Fruit fly (Drosophila melanogaster) whole organism, adult: ENCODE results near the gene ppk16.

ENCODE experiments used
- CG11617 ChIP-seq: fragments of 200-800 bp; sonication (Bioruptor generic); optimal IDR thresholded peaks from 2 replicates; lab custom pipeline; 2017; ENCODE audit warnings: mild to moderate bottlenecking, missing biosample characterization, missing genetic modification reagents, missing genetic modification characterization
- CG12768 ChIP-seq: fragments of 200-800 bp; sonication (Bioruptor generic); optimal IDR thresholded peaks from 2 replicates; lab custom pipeline; 2017; ENCODE audit warnings: missing biosample characterization, missing genetic modification characterization, mild to moderate bottlenecking, moderate library complexity, missing genetic modification reagents
- CG14711 ChIP-seq: fragments of 200-800 bp; sonication (Bioruptor generic); optimal IDR thresholded peaks from 2 replicates; lab custom pipeline; 2018; ENCODE audit warnings: missing biosample characterization, mild to moderate bottlenecking, missing genetic modification characterization, moderate library complexity
- CG1620 ChIP-seq: fragments of 200-800 bp; sonication (Bioruptor generic); optimal IDR thresholded peaks from 2 replicates; lab custom pipeline; 2016; ENCODE audit warnings: missing biosample characterization, missing genetic modification characterization
- CG33017 ChIP-seq: fragments of 200-800 bp; sonication (Bioruptor generic); optimal IDR thresholded peaks from 2 replicates; lab custom pipeline; 2018; ENCODE audit warnings: missing biosample characterization, mild to moderate bottlenecking, missing genetic modification characterization, moderate library complexity
- CG5204 ChIP-seq: fragments of 200-800 bp; sonication (Bioruptor generic); optimal IDR thresholded peaks from 2 replicates; lab custom pipeline; 2016; ENCODE audit warnings: missing biosample characterization, missing genetic modification characterization
- CG7045 ChIP-seq: fragments of 200-800 bp; sonication (Bioruptor generic); optimal IDR thresholded peaks from 2 replicates; lab custom pipeline; 2017; ENCODE audit warnings: missing biosample characterization, mild to moderate bottlenecking, missing genetic modification characterization
- CG7101 ChIP-seq: fragments of 200-800 bp; sonication (Bioruptor generic); optimal IDR thresholded peaks from 2 replicates; lab custom pipeline; 2018; ENCODE audit warnings: missing biosample characterization, mild to moderate bottlenecking, missing genetic modification characterization, moderate library complexity
- Clk ChIP-seq: fragments of 200-800 bp; sonication (Bioruptor generic); optimal IDR thresholded peaks from 2 replicates; lab custom pipeline; 2017; ENCODE audit warnings: missing biosample characterization, missing genetic modification characterization
- Crg-1 ChIP-seq: fragments of 200-800 bp; sonication (Bioruptor generic); optimal IDR thresholded peaks from 2 replicates; lab custom pipeline; 2016; ENCODE audit warnings: missing biosample characterization, missing genetic modification characterization
- Hr96 ChIP-seq: fragments of 200-800 bp; sonication (Bioruptor generic); optimal IDR thresholded peaks from 2 replicates; lab custom pipeline; 2016; ENCODE audit warnings: missing biosample characterization, missing genetic modification characterization
- Mnt ChIP-seq: fragments of 200-800 bp; sonication (Bioruptor generic); optimal IDR thresholded peaks from 2 replicates; lab custom pipeline; 2016; ENCODE audit warnings: missing biosample characterization, mild to moderate bottlenecking, missing genetic modification characterization
- bab1 ChIP-seq: fragments of 200-800 bp; sonication (Bioruptor generic); optimal IDR thresholded peaks from 3 replicates; lab custom pipeline; 2019; ENCODE audit warnings: missing biosample characterization, mild to moderate bottlenecking, missing genetic modification characterization, moderate library complexity
- cic ChIP-seq: fragments of 200-800 bp; sonication (Bioruptor generic); optimal IDR thresholded peaks from 2 replicates; lab custom pipeline; 2017; ENCODE audit warnings: missing biosample characterization, mild to moderate bottlenecking, missing genetic modification characterization, moderate library complexity
- cnc ChIP-seq, 2 experiments: fragments of >200 bp; optimal IDR thresholded peaks; 2 replicates each; lab custom pipeline; 2017
- kay ChIP-seq: fragments of 200-800 bp; sonication (Bioruptor generic); peaks from one replicate; lab custom pipeline; 2016; ENCODE audit warnings: missing biosample characterization, missing genetic modification characterization, borderline replicate concordance
- ovo ChIP-seq: fragments of 200-800 bp; sonication (Bioruptor generic); optimal IDR thresholded peaks from 2 replicates; lab custom pipeline; 2016; ENCODE audit warnings: missing biosample characterization, missing genetic modification characterization
- pad ChIP-seq: fragments of 200-800 bp; sonication (Bioruptor generic); optimal IDR thresholded peaks from 3 replicates; lab custom pipeline; 2017; ENCODE audit warnings: missing biosample characterization, missing genetic modification characterization, mild to moderate bottlenecking, moderate library complexity, missing genetic modification reagents
- tj ChIP-seq: fragments of 200-800 bp; sonication (Bioruptor generic); optimal IDR thresholded peaks from 3 replicates; lab custom pipeline; 2017; ENCODE audit warnings: missing biosample characterization, mild to moderate bottlenecking, missing genetic modification characterization, moderate library complexity
- toe ChIP-seq: fragments of 200-800 bp; sonication (Bioruptor generic); optimal IDR thresholded peaks from 2 replicates; lab custom pipeline; 2016; ENCODE audit warnings: missing biosample characterization, missing genetic modification characterization

Gene ppk16

DNA sequence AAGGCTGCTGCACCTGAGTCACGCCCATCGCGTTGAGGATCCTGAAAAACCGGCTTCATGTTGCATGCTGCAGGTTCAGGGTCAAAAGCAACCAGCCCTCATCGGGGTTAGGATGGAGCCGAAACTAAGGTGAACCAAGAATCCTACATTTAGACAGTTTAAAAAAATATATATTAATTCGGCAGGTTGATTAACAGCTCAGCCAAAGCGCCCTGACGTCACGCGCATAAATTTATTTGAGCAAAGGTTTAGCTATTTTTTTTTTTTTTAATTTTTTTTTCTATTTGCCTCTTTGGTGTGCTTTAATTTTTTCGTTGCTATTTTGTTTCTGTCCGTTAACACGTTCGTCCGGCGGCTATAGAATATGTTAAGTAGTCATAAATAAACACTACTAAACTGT, 9.6 kb upstream of the ppk16 start:
- TF ChIP-seq CG1620 (GFP tag; lab: Kevin White, UChicago) (no peak), cnc (optimal IDR thresholded peaks at IDR 0.05; lab: Kevin White, UChicago) (no peak), ovo (no peak), pad (no peak), bab1 (GFP tag; lab: Kevin White, UChicago) (no peak), toe (GFP tag; lab: Kevin White, UChicago) (no peak), Clk (GFP tag; lab: Kevin White, UChicago) (no peak), CG14711 (tag; lab: Kevin White, UChicago) (no peak), Mnt (GFP tag; lab: Kevin White, UChicago) (no peak)

DNA sequence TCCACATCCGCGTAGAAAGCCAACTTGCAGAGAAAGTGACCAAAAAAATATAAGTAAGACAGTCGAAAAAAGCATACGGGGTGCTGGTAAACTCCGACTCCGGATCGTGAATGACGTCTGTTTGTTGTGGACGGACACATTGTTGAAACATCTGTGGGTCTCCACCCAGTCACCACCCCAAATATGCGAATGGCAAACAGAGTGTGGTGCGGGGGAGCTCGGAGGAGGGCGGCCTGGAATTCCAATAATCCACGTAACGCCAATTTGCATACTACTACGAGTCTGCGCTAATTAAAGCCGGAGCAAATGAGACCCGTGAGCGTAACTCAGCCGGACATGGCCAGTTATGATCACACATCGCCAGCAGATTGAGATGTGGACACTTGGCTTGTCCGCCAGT, 8.3 kb upstream of the ppk16 start:
- no peak for TF ChIP-seq toe (GFP tag; lab: Kevin White, UChicago)
- no peak for TF ChIP-seq CG7101
- TF ChIP-seq Hr96 (GFP tag; lab: Kevin White, UChicago): no peak
- no peak for TF ChIP-seq CG11617
- TF ChIP-seq CG33017 (tag; lab: Kevin White, UChicago): no peak
- TF ChIP-seq CG5204 (GFP tag; lab: Kevin White, UChicago): no peak
- TF ChIP-seq CG12768 (GFP tag; lab: Kevin White, UChicago): no peak
- no peak for TF ChIP-seq Mnt (GFP tag; lab: Kevin White, UChicago)
- no peak for TF ChIP-seq CG1620 (GFP tag; lab: Kevin White, UChicago)
- TF ChIP-seq Crg-1: no peak

DNA sequence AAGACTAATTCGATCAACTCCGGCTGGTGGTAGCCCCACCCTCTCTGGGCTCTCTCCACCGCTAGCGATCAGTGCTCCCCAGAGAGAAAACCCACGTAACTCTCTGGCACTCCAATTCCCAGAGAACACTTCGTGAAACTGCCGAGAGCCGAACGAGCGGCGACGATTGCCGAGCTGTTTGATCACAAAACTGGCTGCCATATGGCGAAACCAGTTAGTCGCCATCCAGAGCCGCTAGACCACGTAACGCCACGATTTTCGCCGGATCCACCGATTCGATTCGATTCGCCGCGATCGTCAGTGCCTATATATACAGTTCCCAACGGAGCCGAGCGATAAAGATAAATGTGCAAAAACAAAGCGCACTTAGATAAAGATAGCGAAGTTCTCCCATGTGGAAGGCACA, 7.3 kb upstream of the ppk16 start, which contains the start of gene IP3K1:
Gene IP3K1 (plus strand): TSS at position 209 of the 406 bp plus-strand sequence.
- TF ChIP-seq CG7045 (GFP tag; lab: Kevin White, UChicago) (no peak), kay (no peak), Mnt (GFP tag; lab: Kevin White, UChicago) (peak; percentile 90), CG5204 (GFP tag; lab: Kevin White, UChicago) (no peak), tj (GFP tag; lab: Kevin White, UChicago) (peak; percentile 75), toe (GFP tag; lab: Kevin White, UChicago) (peak; percentile 38), Clk (GFP tag; lab: Kevin White, UChicago) (peak; percentile 8), Crg-1 (peak; percentile 4), cnc (optimal IDR thresholded peaks at IDR 0.05; lab: Kevin White, UChicago) (no peak), bab1 (GFP tag; lab: Kevin White, UChicago) (peak; percentile 83), CG11617 (peak; percentile 51), CG1620 (GFP tag; lab: Kevin White, UChicago) (peak; percentile 41), pad (peak; percentile 80), ovo (peak; percentile 79), CG33017 (tag; lab: Kevin White, UChicago) (peak; percentile 43), CG14711 (tag; lab: Kevin White, UChicago) (no peak), cic (GFP tag; lab: Kevin White, UChicago) (peak; percentile 95), CG7101 (peak; percentile 57), CG12768 (GFP tag; lab: Kevin White, UChicago) (peak; percentile 84), Hr96 (GFP tag; lab: Kevin White, UChicago) (peak; percentile 70)

DNA sequence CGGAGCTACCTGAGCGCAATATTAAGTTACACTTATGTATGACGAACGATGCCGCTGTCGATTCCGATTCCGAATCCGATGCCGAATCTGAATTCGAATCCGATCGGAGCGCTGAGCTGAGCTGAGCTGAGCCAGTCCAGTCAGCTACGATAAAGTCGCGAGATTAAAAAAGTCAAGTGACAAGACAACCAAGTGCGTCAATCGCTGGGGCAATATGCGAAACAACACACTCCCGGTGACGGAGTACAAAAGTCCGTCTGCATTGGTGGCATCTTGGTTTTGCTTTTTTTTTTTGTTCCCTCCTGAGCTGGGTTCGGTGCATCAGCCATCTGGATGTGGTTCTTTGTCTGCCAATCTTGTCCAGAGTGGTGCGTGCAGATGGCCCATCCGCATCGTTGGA, 4.9 kb upstream of the ppk16 start:
- no peak for TF ChIP-seq cic (GFP tag; lab: Kevin White, UChicago)
- TF ChIP-seq tj (GFP tag; lab: Kevin White, UChicago): peak; percentile 3

DNA sequence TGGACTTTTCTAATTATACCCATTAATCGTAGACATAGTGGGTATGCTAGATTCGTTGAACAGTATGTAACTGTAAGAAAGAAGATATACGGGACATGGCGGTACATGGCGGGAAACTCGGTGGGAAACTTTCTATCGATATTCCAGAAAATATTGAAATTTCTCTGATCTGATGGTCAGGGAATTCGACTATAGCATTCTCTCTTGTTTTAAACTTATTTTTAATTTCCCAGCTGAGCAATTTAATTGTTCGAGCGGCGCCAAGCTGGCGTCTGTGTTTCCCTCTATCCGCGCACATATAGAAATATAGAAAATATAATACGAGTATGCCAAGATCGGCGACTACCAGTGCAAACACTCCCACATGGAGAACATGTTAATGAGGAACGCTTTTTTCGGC, 4.3 kb upstream of the ppk16 start:
- TF ChIP-seq CG12768 (GFP tag; lab: Kevin White, UChicago): peak; percentile 17
- no peak for TF ChIP-seq ovo
- no peak for TF ChIP-seq cnc (optimal IDR thresholded peaks at IDR 0.05; lab: Kevin White, UChicago)
- no peak for TF ChIP-seq Mnt (GFP tag; lab: Kevin White, UChicago)
- no peak for TF ChIP-seq bab1 (GFP tag; lab: Kevin White, UChicago)
- TF ChIP-seq Clk (GFP tag; lab: Kevin White, UChicago): no peak
- TF ChIP-seq toe (GFP tag; lab: Kevin White, UChicago): no peak
- TF ChIP-seq kay: peak; percentile 63
- peak; percentile 69 for TF ChIP-seq CG33017 (tag; lab: Kevin White, UChicago)
- no peak for TF ChIP-seq Hr96 (GFP tag; lab: Kevin White, UChicago)
- peak; percentile 29 for TF ChIP-seq CG11617
- TF ChIP-seq CG14711 (tag; lab: Kevin White, UChicago): no peak
- TF ChIP-seq Crg-1: no peak
- no peak for TF ChIP-seq tj (GFP tag; lab: Kevin White, UChicago)
- peak; percentile 51 for TF ChIP-seq CG7045 (GFP tag; lab: Kevin White, UChicago)
- no peak for TF ChIP-seq pad
- TF ChIP-seq CG7101: peak; percentile 59
- TF ChIP-seq CG5204 (GFP tag; lab: Kevin White, UChicago): peak; percentile 42
- peak; percentile 41 for TF ChIP-seq cic (GFP tag; lab: Kevin White, UChicago)
- TF ChIP-seq CG1620 (GFP tag; lab: Kevin White, UChicago): no peak

DNA sequence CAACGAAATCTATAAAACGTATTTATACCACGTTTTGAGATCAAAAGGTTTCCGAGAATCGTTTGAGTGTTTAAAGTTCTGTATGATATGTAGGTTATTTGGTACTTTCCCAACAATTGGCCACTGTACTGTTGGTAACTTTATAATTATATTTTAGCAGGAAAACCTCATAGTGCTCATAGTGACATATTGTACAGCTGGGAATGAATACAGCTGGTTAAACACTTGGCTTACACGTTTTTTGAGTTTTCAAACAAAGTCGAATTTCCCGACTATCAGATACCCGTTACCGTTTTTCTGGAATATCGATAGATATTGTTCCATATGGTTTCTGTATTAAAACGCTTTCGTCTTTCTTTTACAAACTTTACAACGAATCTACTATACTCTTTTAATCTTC, 3.6 kb upstream of the ppk16 start:
- no peak for TF ChIP-seq cic (GFP tag; lab: Kevin White, UChicago)
- no peak for TF ChIP-seq Hr96 (GFP tag; lab: Kevin White, UChicago)
- no peak for TF ChIP-seq kay
- no peak for TF ChIP-seq Clk (GFP tag; lab: Kevin White, UChicago)
- TF ChIP-seq CG1620 (GFP tag; lab: Kevin White, UChicago): no peak
- TF ChIP-seq Crg-1: no peak
- TF ChIP-seq Mnt (GFP tag; lab: Kevin White, UChicago): no peak
- no peak for TF ChIP-seq pad
- no peak for TF ChIP-seq bab1 (GFP tag; lab: Kevin White, UChicago)
